Fruit fly (Drosophila melanogaster) whole organism, prepupa: Measurements from ENCODE around the gene rec.

Experiments used
- CG32006 ChIP-seq: fragments of 200-800 bp; sonication (Bioruptor generic); optimal IDR thresholded peaks from 3 replicates; lab custom pipeline; 2017; ENCODE audit warnings: missing biosample characterization, mild to moderate bottlenecking, missing genetic modification characterization
- CG6792 ChIP-seq: fragments of 200-800 bp; sonication (Bioruptor generic); optimal IDR thresholded peaks from 3 replicates; lab custom pipeline; 2016; ENCODE audit warnings: missing biosample characterization, missing genetic modification characterization
- Ets21C ChIP-seq: fragments of 200-800 bp; sonication (Bioruptor generic); optimal IDR thresholded peaks from 3 replicates; lab custom pipeline; 2016; ENCODE audit warnings: missing biosample characterization, missing genetic modification characterization
- lz ChIP-seq: fragments of 200-800 bp; sonication (Bioruptor generic); optimal IDR thresholded peaks from 3 replicates; lab custom pipeline; 2016; ENCODE audit warnings: missing biosample characterization, missing genetic modification characterization

DNA sequence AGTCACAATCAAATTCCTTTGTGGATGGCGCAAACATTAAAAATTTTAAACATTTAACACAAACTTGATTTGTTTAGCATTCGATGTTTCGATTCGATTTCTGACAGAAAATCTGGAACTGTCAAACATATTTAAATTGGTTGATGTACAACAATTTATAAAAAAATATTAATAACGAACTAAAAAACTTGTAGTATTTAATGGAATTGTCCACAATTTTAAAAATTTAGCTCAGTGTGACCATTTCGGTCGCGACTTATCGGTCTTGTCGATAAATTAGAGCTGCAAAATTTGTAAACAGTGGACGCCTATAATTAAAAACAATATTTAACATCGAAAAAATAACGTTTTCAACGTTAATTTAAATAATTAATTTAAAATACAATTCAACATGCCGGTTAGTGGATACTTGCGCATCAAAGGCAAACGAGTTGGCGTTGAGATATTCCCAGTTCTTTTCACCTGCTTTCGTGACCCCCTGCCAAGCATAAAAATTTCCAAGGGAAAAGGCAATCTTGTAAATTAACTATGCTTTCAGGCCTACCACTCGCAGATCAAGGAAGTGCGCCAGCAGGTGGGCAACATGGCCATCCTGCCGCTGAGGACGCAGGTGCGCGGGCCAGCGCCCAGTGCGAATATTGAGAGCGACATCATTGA, 2.1 kb upstream of the rec start, which contains the start of the genes CG43317 and Arpc3A:
- TF ChIP-seq CG6792 (GFP tag; lab: Kevin White, UChicago) = no peak
- TF ChIP-seq Ets21C (GFP tag; lab: Kevin White, UChicago) = no peak
- no peak for TF ChIP-seq lz (GFP tag; lab: Kevin White, UChicago)
- TF ChIP-seq CG32006 = no peak
